Fruit fly (Drosophila melanogaster) whole organism: ENCODE results near the gene CG4455.

Experiments used
- pan ChIP-seq: fragments of >200 bp; optimal IDR thresholded peaks from 2 replicates; lab custom pipeline; 2017
- psq ChIP-seq: fragments of >200 bp; optimal IDR thresholded peaks from 2 replicates; lab custom pipeline; 2017

dm6 chr2L:16317131-16317530, 35.6 kb upstream of the CG4455 start:
- no peak for TF ChIP-seq psq (lab: Kevin White, UChicago)
- TF ChIP-seq pan (lab: Kevin White, UChicago) = no peak
